Worm (Caenorhabditis elegans): ENCODE results near the gene F47B10.4.

ce11 chrX:10891890-10892289, 825 bp downstream of the F47B10.4 start, which contains the start of gene F47B10.3:
- TF ChIP-seq sptf-1 (tag; optimal IDR thresholded peaks at IDR 0.05), result no peak
- no peak for TF ChIP-seq snpc-4 (tag; optimal IDR thresholded peaks at IDR 0.05)
- TF ChIP-seq zag-1 (tag; optimal IDR thresholded peaks at IDR 0.05), result no peak
- TF ChIP-seq lin-39 (tag; optimal IDR thresholded peaks at IDR 0.05), result no peak
- TF ChIP-seq unc-98 (GFP tag; IDR thresholded peaks at IDR 0.05), result no peak
- TF ChIP-seq lir-3 (tag; optimal IDR thresholded peaks at IDR 0.05; ENCODE audit: poor library complexity), result no peak
- TF ChIP-seq unc-130 (tag; optimal IDR thresholded peaks at IDR 0.05), result no peak
- no peak for TF ChIP-seq elt-3 (tag; optimal IDR thresholded peaks at IDR 0.05)
- TF ChIP-seq dpl-1 (GFP tag; optimal IDR thresholded peaks at IDR 0.05), result no peak
- TF ChIP-seq ztf-11 (tag; optimal IDR thresholded peaks at IDR 0.05), result no peak
- no peak for TF ChIP-seq elt-2 (tag; optimal IDR thresholded peaks at IDR 0.05)
- TF ChIP-seq ama-1 (optimal IDR thresholded peaks at IDR 0.05), result no peak

All from whole organism, L1 larva.